Fruit fly (Drosophila melanogaster) whole organism, prepupa: ENCODE results near the gene Sgs5bis.

Experiments
- CG11294 ChIP-seq: fragments of 200-800 bp; sonication (Bioruptor generic); IDR thresholded peaks from 2 replicates; pipeline ENCODE4 v1.3.6; 2022; ENCODE audit warnings: missing biosample characterization, missing genetic modification characterization
- CG11762 ChIP-seq: fragments of 200-800 bp; sonication (Bioruptor generic); optimal IDR thresholded peaks from 3 replicates; lab custom pipeline; 2016; ENCODE audit warnings: missing biosample characterization, missing genetic modification characterization; ENCODE audit not compliant: insufficient read depth
- CG16779 ChIP-seq: fragments of 200-800 bp; sonication (Bioruptor generic); optimal IDR thresholded peaks from 3 replicates; lab custom pipeline; 2017; ENCODE audit warnings: missing biosample characterization, mild to moderate bottlenecking, missing genetic modification characterization
- CG34406 ChIP-seq: fragments of 200-800 bp; sonication (Bioruptor generic); optimal IDR thresholded peaks from 3 replicates; lab custom pipeline; 2016; ENCODE audit warnings: missing biosample characterization, missing genetic modification characterization
- CG6854 ChIP-seq: fragments of 200-800 bp; sonication (Bioruptor generic); optimal IDR thresholded peaks from 2 replicates; lab custom pipeline; 2017; ENCODE audit warnings: missing biosample characterization, mild to moderate bottlenecking, missing genetic modification characterization
- Hr39 ChIP-seq: fragments of 200-800 bp; sonication (Bioruptor generic); optimal IDR thresholded peaks from 2 replicates; lab custom pipeline; 2016; ENCODE audit warnings: missing biosample characterization, missing genetic modification characterization
- Sox102F ChIP-seq: fragments of 200-800 bp; sonication (Bioruptor generic); optimal IDR thresholded peaks from 2 replicates; lab custom pipeline; 2016; ENCODE audit warnings: missing biosample characterization, mild to moderate bottlenecking, missing genetic modification characterization
- Sox14 ChIP-seq: fragments of 200-800 bp; sonication (Bioruptor generic); optimal IDR thresholded peaks from 3 replicates; lab custom pipeline; 2016; ENCODE audit warnings: missing biosample characterization, missing genetic modification characterization
- cyc ChIP-seq: fragments of 200-800 bp; sonication (Bioruptor generic); optimal IDR thresholded peaks from 3 replicates; lab custom pipeline; 2016; ENCODE audit warnings: missing biosample characterization, missing genetic modification characterization
- dsx ChIP-seq: fragments of 200-800 bp; optimal IDR thresholded peaks from 3 replicates; lab custom pipeline; 2019; ENCODE audit warnings: missing biosample characterization, mild to moderate bottlenecking, missing genetic modification characterization, moderate library complexity; ENCODE audit not compliant: poor library complexity, severe bottlenecking
- net ChIP-seq: fragments of 200-800 bp; sonication (Bioruptor generic); optimal IDR thresholded peaks from 3 replicates; lab custom pipeline; 2016; ENCODE audit warnings: missing biosample characterization, missing genetic modification characterization
- pdm3 ChIP-seq: fragments of 200-800 bp; sonication (Bioruptor generic); optimal IDR thresholded peaks from 3 replicates; lab custom pipeline; 2016; ENCODE audit warnings: missing biosample characterization, missing genetic modification characterization

DNA sequence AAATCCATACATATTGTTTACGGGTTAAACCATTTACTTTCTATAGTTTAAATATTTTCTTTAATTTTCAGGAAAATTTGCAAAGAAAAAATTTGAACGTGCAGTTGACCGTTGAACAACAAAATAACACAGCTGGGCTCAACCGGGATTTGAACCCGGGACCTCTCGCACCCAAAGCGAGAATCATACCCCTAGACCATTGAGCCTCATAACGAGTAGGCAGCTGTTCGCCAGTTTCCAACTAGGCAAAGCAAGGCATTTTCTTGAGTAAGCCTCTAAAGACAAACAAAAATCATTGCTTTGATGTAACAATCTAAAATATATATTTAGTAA lies 23.8 kb downstream of the Sgs5bis start:
- TF ChIP-seq cyc (GFP tag; lab: Kevin White, UChicago): no peak
- peak; percentile 10 for TF ChIP-seq dsx (GFP tag; lab: Kevin White, UChicago)
- no peak for TF ChIP-seq CG11762 (GFP tag; lab: Kevin White, UChicago)
- TF ChIP-seq pdm3 (GFP tag; lab: Kevin White, UChicago): no peak
- peak; percentile 9 for TF ChIP-seq CG16779
- TF ChIP-seq CG11294: no peak
- no peak for TF ChIP-seq CG6854 (GFP tag; lab: Kevin White, UChicago)
- no peak for TF ChIP-seq Hr39
- no peak for TF ChIP-seq CG34406
- no peak for TF ChIP-seq Sox102F (GFP tag; lab: Kevin White, UChicago)
- TF ChIP-seq Sox14 (GFP tag; lab: Kevin White, UChicago): no peak
- no peak for TF ChIP-seq net (GFP tag; lab: Kevin White, UChicago)
